Fruit fly (Drosophila melanogaster): ENCODE data around the gene CG14137.

Gene CG14137

DNA sequence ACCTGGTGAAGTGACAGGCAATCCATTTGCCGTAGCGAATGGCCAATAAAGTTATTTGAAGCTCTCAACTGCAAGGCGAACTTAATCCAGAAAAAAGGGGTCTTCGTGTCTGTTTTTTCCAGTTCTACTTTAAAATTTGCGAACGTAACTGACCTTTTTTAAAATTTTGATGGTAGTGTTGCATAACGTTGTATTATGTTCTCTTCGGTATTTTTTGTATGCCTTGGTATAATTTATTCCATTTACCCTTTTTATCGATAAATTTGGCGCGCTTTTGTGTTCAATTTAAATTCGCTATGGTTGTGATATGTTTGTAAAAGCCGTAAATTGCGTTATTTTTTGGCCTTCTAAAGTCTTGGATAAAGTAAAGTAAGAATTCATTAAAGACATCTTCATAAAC, 30.8 kb upstream of the CG14137 start (continued):
- no peak for TF ChIP-seq Stat92E (GFP tag; optimal IDR thresholded peaks at IDR 0.05)
- TF ChIP-seq fd102C (GFP tag; optimal IDR thresholded peaks at IDR 0.05), result no peak
- TF ChIP-seq CG17361 (GFP tag; IDR thresholded peaks at IDR 0.05), result no peak
- no peak for TF ChIP-seq CG11085 (GFP tag; IDR thresholded peaks at IDR 0.05)
- no peak for TF ChIP-seq Hr39 (optimal IDR thresholded peaks at IDR 0.05)
- no peak for TF ChIP-seq CG18599 (GFP tag; optimal IDR thresholded peaks at IDR 0.05)
- TF ChIP-seq hb (GFP tag; IDR thresholded peaks at IDR 0.05; ENCODE audit: partially characterized antibody), result no peak
- TF ChIP-seq CG2678 (tag; optimal IDR thresholded peaks at IDR 0.05), result no peak
- peak; percentile 61 for TF ChIP-seq pzg (GFP tag; optimal IDR thresholded peaks at IDR 0.05)
- TF ChIP-seq CG2116 (GFP tag; optimal IDR thresholded peaks at IDR 0.05), result peak; percentile 48
- TF ChIP-seq vnd (GFP tag; IDR thresholded peaks at IDR 0.05; ENCODE audit: partially characterized antibody), result no peak
- no peak for TF ChIP-seq pum (GFP tag; optimal IDR thresholded peaks at IDR 0.05)
- no peak for TF ChIP-seq CG6175 (GFP tag; IDR thresholded peaks at IDR 0.05)
- no peak for TF ChIP-seq lbe (GFP tag; optimal IDR thresholded peaks at IDR 0.05)
- no peak for TF ChIP-seq CG6654 (GFP tag; optimal IDR thresholded peaks at IDR 0.05)
- TF ChIP-seq Gug (GFP tag; IDR thresholded peaks at IDR 0.05), result no peak
- TF ChIP-seq CG17359 (tag; optimal IDR thresholded peaks at IDR 0.05), result no peak
- TF ChIP-seq kay (GFP tag; optimal IDR thresholded peaks at IDR 0.05), result no peak
- no peak for TF ChIP-seq CG12104 (GFP tag; optimal IDR thresholded peaks at IDR 0.05)
- peak; percentile 33 for TF ChIP-seq Ets97D (GFP tag; optimal IDR thresholded peaks at IDR 0.05)
- no peak for TF ChIP-seq zf30C (GFP tag; optimal IDR thresholded peaks at IDR 0.05)
- no peak for TF ChIP-seq usp (GFP tag; optimal IDR thresholded peaks at IDR 0.05)
- no peak for TF ChIP-seq CG6813 (GFP tag; optimal IDR thresholded peaks at IDR 0.05)
- TF ChIP-seq CG1603 (tag; optimal IDR thresholded peaks at IDR 0.05), result peak; percentile 5
- TF ChIP-seq shn (GFP tag; optimal IDR thresholded peaks at IDR 0.05), result no peak
- TF ChIP-seq Xrp1 (GFP tag; IDR thresholded peaks at IDR 0.05), result no peak
- TF ChIP-seq BtbVII (GFP tag; optimal IDR thresholded peaks at IDR 0.05), result no peak
- no peak for TF ChIP-seq odd (GFP tag; optimal IDR thresholded peaks at IDR 0.05)
- TF ChIP-seq Dp (GFP tag; optimal IDR thresholded peaks at IDR 0.05), result peak; percentile 93
- 0 out of 3 replicates have a peak, but pooled peaks have one; percentile 36 for TF ChIP-seq Doc3 (GFP tag; IDR thresholded peaks at IDR 0.05; ENCODE audit: partially characterized antibody)
- no peak for TF ChIP-seq CG18764 (GFP tag; optimal IDR thresholded peaks at IDR 0.05)
- TF ChIP-seq Adf1 (GFP tag; IDR thresholded peaks at IDR 0.05), result no peak
- TF ChIP-seq stwl (tag; optimal IDR thresholded peaks at IDR 0.05), result peak; percentile 81
- no peak for TF ChIP-seq pros (GFP tag; optimal IDR thresholded peaks at IDR 0.05)
- no peak for TF ChIP-seq YL-1 (GFP tag; optimal IDR thresholded peaks at IDR 0.05)
- TF ChIP-seq Dek (tag; optimal IDR thresholded peaks at IDR 0.05), result no peak
- TF ChIP-seq CG10147 (GFP tag; optimal IDR thresholded peaks at IDR 0.05), result no peak
- peak; percentile 21; the same call in 2 of the 3 replicates for TF ChIP-seq CG34224 (GFP tag; IDR thresholded peaks at IDR 0.05; ENCODE audit: partially characterized antibody)
- no peak for TF ChIP-seq exex (tag; optimal IDR thresholded peaks at IDR 0.05)
- no peak for TF ChIP-seq CG34422 (GFP tag; IDR thresholded peaks at IDR 0.05)
- no peak for TF ChIP-seq CG8765 (GFP tag; IDR thresholded peaks at IDR 0.05)
- no peak for TF ChIP-seq CG30020 (tag; optimal IDR thresholded peaks at IDR 0.05)
- TF ChIP-seq bbx (GFP tag; IDR thresholded peaks at IDR 0.05; ENCODE audit: partially characterized antibody), result no peak
- TF ChIP-seq rib (GFP tag; IDR thresholded peaks at IDR 0.05), result no peak
- TF ChIP-seq tio (GFP tag; optimal IDR thresholded peaks at IDR 0.05), result no peak
- TF ChIP-seq CG33557 (GFP tag; optimal IDR thresholded peaks at IDR 0.05), result no peak
- 0 out of 2 replicates have a peak, but pooled peaks have one; percentile 10 for TF ChIP-seq MBD-R2 (GFP tag; IDR thresholded peaks at IDR 0.05)
- TF ChIP-seq slbo (GFP tag; IDR thresholded peaks at IDR 0.05), result no peak
- TF ChIP-seq Sin3A (optimal IDR thresholded peaks at IDR 0.05), result no peak
- TF ChIP-seq CG7987 (GFP tag; optimal IDR thresholded peaks at IDR 0.05), result no peak
- TF ChIP-seq CG8281 (tag; optimal IDR thresholded peaks at IDR 0.05), result no peak

All from whole organism, embryonic.